Worm (Caenorhabditis elegans): ENCODE results near the gene ugt-36.

The ugt-36 gene

ce11 chrV:7198403-7198802 is 31.6 kb downstream of the ugt-36 start:
- TF ChIP-seq ama-1 (optimal IDR thresholded peaks at IDR 0.05): peak; percentile 40
- TF ChIP-seq hlh-8 (tag; optimal IDR thresholded peaks at IDR 0.05): no peak

- TF ChIP-seq ttx-3 (tag; optimal IDR thresholded peaks at IDR 0.05): no peak
- no peak for TF ChIP-seq tbx-2 (tag; optimal IDR thresholded peaks at IDR 0.05)
- no peak for TF ChIP-seq unc-3 (GFP tag; conservative IDR thresholded peaks at IDR 0.05)
- TF ChIP-seq unc-3 (tag; optimal IDR thresholded peaks at IDR 0.05): no peak
- TF ChIP-seq fax-1 (tag; optimal IDR thresholded peaks at IDR 0.05): no peak
- no peak for TF ChIP-seq ceh-48 (tag; optimal IDR thresholded peaks at IDR 0.05)
- TF ChIP-seq ceh-19 (GFP tag; optimal IDR thresholded peaks at IDR 0.05): no peak
- no peak for TF ChIP-seq mec-3 (tag; optimal IDR thresholded peaks at IDR 0.05; ENCODE audit: borderline replicate concordance)
- no peak for TF ChIP-seq unc-55 (GFP tag; optimal IDR thresholded peaks at IDR 0.05)
- no peak for TF ChIP-seq tbx-7 (tag; optimal IDR thresholded peaks at IDR 0.05)
- no peak for TF ChIP-seq ceh-2 (tag; optimal IDR thresholded peaks at IDR 0.05)
- no peak for TF ChIP-seq ceh-45 (GFP tag; IDR thresholded peaks at IDR 0.05)
- TF ChIP-seq ets-4 (tag; optimal IDR thresholded peaks at IDR 0.05): no peak
- TF ChIP-seq gmeb-2 (tag; optimal IDR thresholded peaks at IDR 0.05): no peak
- TF ChIP-seq odd-2 (tag; optimal IDR thresholded peaks at IDR 0.05): no peak
- TF ChIP-seq pqm-1 (tag; optimal IDR thresholded peaks at IDR 0.05): no peak
- TF ChIP-seq che-1 (tag; optimal IDR thresholded peaks at IDR 0.05): no peak
- no peak for TF ChIP-seq pax-1 (tag; optimal IDR thresholded peaks at IDR 0.05)
- no peak for TF ChIP-seq hlh-8 (tag; optimal IDR thresholded peaks at IDR 0.05)
- TF ChIP-seq ceh-31 (tag; optimal IDR thresholded peaks at IDR 0.05): no peak
These were observed 32.3 kb downstream of the ugt-36 start for ce11 chrV:7199077-7199476.

ce11 chrV:7199932-7200331 is 33.1 kb downstream of the ugt-36 start, which contains the start of gene F09G2.1:
F09G2.1 (plus strand) TSS chrV:7200232.
- no peak for TF ChIP-seq hlh-13 (GFP tag; optimal IDR thresholded peaks at IDR 0.05)
- no peak for TF ChIP-seq unc-3 (GFP tag; conservative IDR thresholded peaks at IDR 0.05)
- no peak for TF ChIP-seq unc-3 (tag; optimal IDR thresholded peaks at IDR 0.05)
- TF ChIP-seq dmd-4 (tag; optimal IDR thresholded peaks at IDR 0.05; ENCODE audit: borderline replicate concordance): no peak
- no peak for TF ChIP-seq nfya-1 (tag; optimal IDR thresholded peaks at IDR 0.05)
- no peak for TF ChIP-seq ahr-1 (tag; optimal IDR thresholded peaks at IDR 0.05)
- no peak for TF ChIP-seq madf-2 (tag; optimal IDR thresholded peaks at IDR 0.05)
- no peak for TF ChIP-seq rnt-1 (tag; optimal IDR thresholded peaks at IDR 0.05)
- TF ChIP-seq ref-2 (tag; optimal IDR thresholded peaks at IDR 0.05): no peak
- TF ChIP-seq ceh-14 (tag; optimal IDR thresholded peaks at IDR 0.05): no peak
- TF ChIP-seq fkh-6 (tag; optimal IDR thresholded peaks at IDR 0.05): no peak
- TF ChIP-seq ceh-31 (tag; optimal IDR thresholded peaks at IDR 0.05): no peak
- no peak for TF ChIP-seq ceh-24 (tag; optimal IDR thresholded peaks at IDR 0.05)
- TF ChIP-seq K02D7.2 (tag; optimal IDR thresholded peaks at IDR 0.05): no peak
- TF ChIP-seq mec-3 (tag; optimal IDR thresholded peaks at IDR 0.05; ENCODE audit: borderline replicate concordance): no peak
- no peak for TF ChIP-seq hlh-30 (tag; optimal IDR thresholded peaks at IDR 0.05; ENCODE audit: insufficient read depth)
- TF ChIP-seq eyg-1 (tag; optimal IDR thresholded peaks at IDR 0.05): no peak

- TF ChIP-seq ceh-19 (GFP tag; optimal IDR thresholded peaks at IDR 0.05): no peak
- no peak for TF ChIP-seq C38D4.7 (GFP tag; optimal IDR thresholded peaks at IDR 0.05)
- TF ChIP-seq K02D7.2 (tag; optimal IDR thresholded peaks at IDR 0.05): no peak
- TF ChIP-seq hlh-15 (tag; optimal IDR thresholded peaks at IDR 0.05): no peak
These were observed 34.5 kb downstream of the ugt-36 start for ce11 chrV:7201353-7201752.

ce11 chrV:7209001-7209400 is 42.2 kb downstream of the ugt-36 start:
- TF ChIP-seq gmeb-2 (tag; optimal IDR thresholded peaks at IDR 0.05): no peak
- TF ChIP-seq nfya-1 (tag; optimal IDR thresholded peaks at IDR 0.05): no peak
- no peak for TF ChIP-seq dve-1 (tag; optimal IDR thresholded peaks at IDR 0.05)
